Worm (Caenorhabditis elegans): ENCODE results near the gene lact-9.

The lact-9 gene

DNA sequence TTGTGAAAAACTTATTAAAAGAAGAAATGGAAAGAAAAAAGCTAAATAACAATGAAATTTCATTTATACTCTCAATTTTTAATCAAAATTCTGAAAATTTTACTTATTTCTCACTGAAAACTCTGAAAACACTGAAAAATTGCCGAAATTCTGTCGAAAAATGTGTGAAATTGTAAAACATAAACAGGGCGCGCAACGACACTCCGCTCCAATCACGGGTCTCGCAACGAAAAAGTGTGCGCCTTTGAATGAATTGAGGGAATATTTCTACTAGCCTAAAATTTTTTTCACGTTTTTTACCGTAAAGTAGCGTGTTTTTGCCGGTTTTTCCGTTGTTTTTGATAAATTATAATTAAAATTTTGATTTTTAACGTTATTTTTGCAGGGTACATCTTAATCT lies 8.0 kb downstream of the lact-9 start, which contains the start of gene rpl-18 (continued):
- no peak for TF ChIP-seq npax-4 (tag; optimal IDR thresholded peaks at IDR 0.05)
- TF ChIP-seq unc-55 (GFP tag; optimal IDR thresholded peaks at IDR 0.05) = peak; percentile 36
- TF ChIP-seq ceh-48 (tag; optimal IDR thresholded peaks at IDR 0.05) = no peak
- TF ChIP-seq ttx-3 (tag; optimal IDR thresholded peaks at IDR 0.05) = peak; percentile 18
- peak; percentile 16 for TF ChIP-seq tbx-2 (tag; optimal IDR thresholded peaks at IDR 0.05)
- no peak for TF ChIP-seq fax-1 (tag; optimal IDR thresholded peaks at IDR 0.05)
- TF ChIP-seq ceh-2 (tag; optimal IDR thresholded peaks at IDR 0.05) = no peak
- TF ChIP-seq ceh-45 (GFP tag; IDR thresholded peaks at IDR 0.05) = no peak
- TF ChIP-seq tbx-7 (tag; optimal IDR thresholded peaks at IDR 0.05) = no peak
- no peak for TF ChIP-seq dve-1 (tag; optimal IDR thresholded peaks at IDR 0.05)
- TF ChIP-seq ceh-14 (tag; optimal IDR thresholded peaks at IDR 0.05) = no peak
- peak; percentile 80 for TF ChIP-seq nfya-1 (tag; optimal IDR thresholded peaks at IDR 0.05)
- no peak for TF ChIP-seq K09A11.1 (tag; optimal IDR thresholded peaks at IDR 0.05; ENCODE audit: insufficient read depth)
- no peak for TF ChIP-seq ceh-9 (tag; optimal IDR thresholded peaks at IDR 0.05)
- no peak for TF ChIP-seq pros-1 (tag; optimal IDR thresholded peaks at IDR 0.05)
- no peak for TF ChIP-seq Y22D7AL.16 (tag; optimal IDR thresholded peaks at IDR 0.05)
- TF ChIP-seq hlh-6 (tag; optimal IDR thresholded peaks at IDR 0.05) = no peak
- TF ChIP-seq C38D4.7 (GFP tag; optimal IDR thresholded peaks at IDR 0.05) = no peak
- no peak for TF ChIP-seq hlh-13 (GFP tag; optimal IDR thresholded peaks at IDR 0.05)
- TF ChIP-seq sox-2 (GFP tag; IDR thresholded peaks at IDR 0.05) = no peak
- TF ChIP-seq dmd-4 (tag; optimal IDR thresholded peaks at IDR 0.05; ENCODE audit: borderline replicate concordance) = no peak
- TF ChIP-seq unc-3 (GFP tag; conservative IDR thresholded peaks at IDR 0.05) = no peak
- no peak for TF ChIP-seq unc-3 (tag; optimal IDR thresholded peaks at IDR 0.05)
- no peak for TF ChIP-seq syd-9 (tag; optimal IDR thresholded peaks at IDR 0.05)

DNA sequence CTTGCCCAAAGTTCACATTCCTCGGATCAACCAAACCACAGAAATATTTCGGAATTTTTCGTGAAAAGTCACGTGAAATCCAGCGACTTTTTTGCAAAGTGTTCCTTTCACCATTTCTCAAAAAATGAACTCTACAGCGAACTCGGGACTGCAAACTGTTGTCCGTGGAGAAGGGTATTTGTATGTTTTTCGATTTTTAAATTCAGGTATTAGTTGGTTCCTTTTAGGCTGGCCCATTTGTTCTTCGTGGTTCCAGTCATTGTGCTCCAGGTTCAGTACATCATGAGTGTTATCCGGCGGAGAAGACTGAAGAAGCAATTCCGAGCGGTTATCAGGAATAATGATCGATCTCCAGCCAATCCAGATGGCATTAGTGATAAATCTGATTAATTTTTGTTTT lies 8.7 kb downstream of the lact-9 start:
- peak; percentile 15 for TF ChIP-seq hlh-30 (tag; optimal IDR thresholded peaks at IDR 0.05; ENCODE audit: insufficient read depth)
- no peak for TF ChIP-seq ttx-3 (tag; optimal IDR thresholded peaks at IDR 0.05)

ce11 chrIV:13776115-13776514 lies 9.3 kb downstream of the lact-9 start, which contains the start of gene Y45F10D.16:
Gene Y45F10D.16, plus strand, starts transcription at chrIV:13776415.
- TF ChIP-seq rnt-1 (tag; optimal IDR thresholded peaks at IDR 0.05) (no peak), ceh-34 (tag; optimal IDR thresholded peaks at IDR 0.05) (no peak), pag-3 (tag; optimal IDR thresholded peaks at IDR 0.05; ENCODE audit: borderline replicate concordance) (no peak), hlh-8 (tag; optimal IDR thresholded peaks at IDR 0.05) (no peak), npax-4 (tag; optimal IDR thresholded peaks at IDR 0.05) (no peak), eyg-1 (tag; optimal IDR thresholded peaks at IDR 0.05) (no peak), pros-1 (tag; optimal IDR thresholded peaks at IDR 0.05) (no peak), pha-4 (tag; optimal IDR thresholded peaks at IDR 0.05) (no peak), pax-1 (tag; optimal IDR thresholded peaks at IDR 0.05) (no peak), ceh-14 (tag; optimal IDR thresholded peaks at IDR 0.05) (no peak), madf-2 (tag; optimal IDR thresholded peaks at IDR 0.05) (no peak), ceh-48 (tag; optimal IDR thresholded peaks at IDR 0.05) (no peak), tbx-2 (tag; optimal IDR thresholded peaks at IDR 0.05) (no peak)

ce11 chrIV:13774578-13774977 lies 10.9 kb downstream of the lact-9 start, which contains the start of gene Y45F10D.2:
Gene Y45F10D.2, minus strand, starts transcription at chrIV:13774678.
- no peak for TF ChIP-seq unc-3 (GFP tag; conservative IDR thresholded peaks at IDR 0.05)
- no peak for TF ChIP-seq unc-3 (tag; optimal IDR thresholded peaks at IDR 0.05)
- no peak for TF ChIP-seq npax-4 (tag; optimal IDR thresholded peaks at IDR 0.05)
- TF ChIP-seq ets-4 (tag; optimal IDR thresholded peaks at IDR 0.05) = no peak
- no peak for TF ChIP-seq ceh-19 (GFP tag; optimal IDR thresholded peaks at IDR 0.05)
- no peak for TF ChIP-seq ama-1 (optimal IDR thresholded peaks at IDR 0.05)
- TF ChIP-seq elt-2 (tag; optimal IDR thresholded peaks at IDR 0.05) = no peak
- TF ChIP-seq nfya-1 (tag; optimal IDR thresholded peaks at IDR 0.05) = no peak
- TF ChIP-seq unc-86 (tag; optimal IDR thresholded peaks at IDR 0.05) = no peak
- no peak for TF ChIP-seq dve-1 (tag; optimal IDR thresholded peaks at IDR 0.05)
- TF ChIP-seq odd-2 (tag; optimal IDR thresholded peaks at IDR 0.05) = no peak
- TF ChIP-seq ceh-34 (tag; optimal IDR thresholded peaks at IDR 0.05) = no peak
- TF ChIP-seq ref-2 (tag; optimal IDR thresholded peaks at IDR 0.05) = no peak
- TF ChIP-seq pax-1 (tag; optimal IDR thresholded peaks at IDR 0.05) = no peak
- no peak for TF ChIP-seq sox-4 (tag; optimal IDR thresholded peaks at IDR 0.05)
- TF ChIP-seq F13H6.1 (tag; optimal IDR thresholded peaks at IDR 0.05) = no peak
- TF ChIP-seq dmd-4 (tag; optimal IDR thresholded peaks at IDR 0.05; ENCODE audit: borderline replicate concordance) = no peak

Measured in whole organism, late embryonic.